Fruit fly (Drosophila melanogaster): ENCODE data around the gene LManIII.

- TF ChIP-seq CG6276 (GFP tag; optimal IDR thresholded peaks at IDR 0.05): no peak
- TF ChIP-seq Eip75B (GFP tag; optimal IDR thresholded peaks at IDR 0.05): peak; percentile 2
- peak; percentile 4 for TF ChIP-seq OdsH (GFP tag; optimal IDR thresholded peaks at IDR 0.05)
- peak; percentile 31 for TF ChIP-seq net (GFP tag; optimal IDR thresholded peaks at IDR 0.05)
- TF ChIP-seq Sox15 (GFP tag; optimal IDR thresholded peaks at IDR 0.05): no peak
- peak; percentile 29 for TF ChIP-seq CG31627 (GFP tag; optimal IDR thresholded peaks at IDR 0.05)
- no peak for TF ChIP-seq Blimp-1 (GFP tag; optimal IDR thresholded peaks at IDR 0.05)
- TF ChIP-seq achi (GFP tag; optimal IDR thresholded peaks at IDR 0.05): no peak
- TF ChIP-seq CG4318 (GFP tag; optimal IDR thresholded peaks at IDR 0.05): no peak
- TF ChIP-seq Hr38 (GFP tag; optimal IDR thresholded peaks at IDR 0.05): no peak
Observed at dm6 chr2L:8738253-8738665, 30.3 kb downstream of the LManIII start.

Data from whole organism, prepupa.